Fruit fly (Drosophila melanogaster): ENCODE results near the gene CG31088.
A peak's percentile ranks its signal among the peaks of the same experiment; 100 is the strongest.

Gene CG31088

DNA sequence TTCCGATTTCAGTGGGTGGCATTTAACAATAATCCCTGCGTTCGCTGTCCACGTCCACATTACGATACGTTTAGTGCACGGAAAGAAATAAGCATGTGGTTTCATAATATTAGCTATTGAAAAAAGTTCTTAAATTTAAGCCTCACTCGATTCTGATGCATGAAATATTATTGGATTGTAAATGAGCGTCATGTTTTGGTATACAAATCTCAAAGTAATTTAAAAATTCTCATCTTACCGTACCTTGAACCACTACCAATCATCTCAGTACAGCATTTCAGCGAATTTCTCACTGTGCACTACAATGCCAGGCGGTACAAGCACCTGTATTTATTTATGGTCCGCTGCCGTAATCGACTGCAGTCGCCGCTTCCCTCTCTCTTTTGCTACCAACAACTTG is 23.5 kb upstream of the CG31088 start (continued):
- TF ChIP-seq CG6654 (GFP tag; optimal IDR thresholded peaks at IDR 0.05) (peak; percentile 38), CG1529 (GFP tag; optimal IDR thresholded peaks at IDR 0.05) (peak; percentile 76), fd96Cb (tag; optimal IDR thresholded peaks at IDR 0.05) (peak; percentile 83), HmgZ (tag; optimal IDR thresholded peaks at IDR 0.05) (peak; percentile 77), sens (GFP tag) (peak; percentile 96), CG8281 (tag; optimal IDR thresholded peaks at IDR 0.05) (peak; percentile 60), CG17612 (GFP tag; IDR thresholded peaks at IDR 0.05) (no peak), slbo (GFP tag; IDR thresholded peaks at IDR 0.05) (no peak), sim (GFP tag; IDR thresholded peaks at IDR 0.05) (no peak), CG15514 (GFP tag; optimal IDR thresholded peaks at IDR 0.05) (peak; percentile 56), Max (GFP tag; optimal IDR thresholded peaks at IDR 0.05) (peak; percentile 61), eve (GFP tag; optimal IDR thresholded peaks at IDR 0.05) (no peak), CG30403 (GFP tag; optimal IDR thresholded peaks at IDR 0.05) (peak; percentile 90), MBD-R2 (GFP tag; IDR thresholded peaks at IDR 0.05) (no peak), corto (GFP tag; optimal IDR thresholded peaks at IDR 0.05) (peak; percentile 51), CG9609 (GFP tag; optimal IDR thresholded peaks at IDR 0.05) (peak; percentile 83), ase (GFP tag; IDR thresholded peaks at IDR 0.05) (no peak), CG1647 (GFP tag; optimal IDR thresholded peaks at IDR 0.05) (peak; percentile 58), Xbp1 (GFP tag; optimal IDR thresholded peaks at IDR 0.05) (peak; percentile 85), lilli (GFP tag; optimal IDR thresholded peaks at IDR 0.05) (peak; percentile 83), cad (GFP tag; optimal IDR thresholded peaks at IDR 0.05) (no peak), nerfin-1 (tag; optimal IDR thresholded peaks at IDR 0.05) (peak; percentile 76), en (GFP tag; optimal IDR thresholded peaks at IDR 0.05) (peak; percentile 62), CG17328 (GFP tag; IDR thresholded peaks at IDR 0.05) (no peak), NC2β (GFP tag; optimal IDR thresholded peaks at IDR 0.05) (peak; percentile 71), ftz-f1 (GFP tag; optimal IDR thresholded peaks at IDR 0.05) (no peak), CG31441 (GFP tag; IDR thresholded peaks at IDR 0.05) (no peak), ssp (GFP tag; IDR thresholded peaks at IDR 0.05) (no peak), Oaz (GFP tag; IDR thresholded peaks at IDR 0.05) (no peak), sr (GFP tag; IDR thresholded peaks at IDR 0.05) (no peak), CG11504 (tag; optimal IDR thresholded peaks at IDR 0.05) (peak; percentile 88), gcm2 (GFP tag; optimal IDR thresholded peaks at IDR 0.05) (peak; percentile 52), CG3726 (GFP tag; IDR thresholded peaks at IDR 0.05) (no peak), shn (GFP tag; optimal IDR thresholded peaks at IDR 0.05) (peak; percentile 79), ttk (GFP tag; IDR thresholded peaks at IDR 0.05) (no peak), CG9727 (GFP tag; optimal IDR thresholded peaks at IDR 0.05) (peak; percentile 74), YL-1 (GFP tag; optimal IDR thresholded peaks at IDR 0.05) (no peak), Bgb (GFP tag; IDR thresholded peaks at IDR 0.05; ENCODE audit: partially characterized antibody) (no peak), chm (GFP tag; IDR thresholded peaks at IDR 0.05) (no peak), slou (GFP tag; optimal IDR thresholded peaks at IDR 0.05) (no peak), knrl (GFP tag; IDR thresholded peaks at IDR 0.05; ENCODE audit: partially characterized antibody) (no peak), dati (GFP tag; IDR thresholded peaks at IDR 0.05) (no peak), Fer2 (tag; optimal IDR thresholded peaks at IDR 0.05) (peak; percentile 32), Atf6 (GFP tag; IDR thresholded peaks at IDR 0.05) (no peak), CG12299 (tag; optimal IDR thresholded peaks at IDR 0.05) (peak; percentile 67), CG9876 (GFP tag; optimal IDR thresholded peaks at IDR 0.05) (peak; percentile 66), Bteb2 (GFP tag; optimal IDR thresholded peaks at IDR 0.05) (peak; percentile 75), chinmo (GFP tag; IDR thresholded peaks at IDR 0.05; ENCODE audit: partially characterized antibody) (no peak), Myb (GFP tag; optimal IDR thresholded peaks at IDR 0.05) (peak; percentile 55), cas (GFP tag; IDR thresholded peaks at IDR 0.05) (no peak), danr (GFP tag; IDR thresholded peaks at IDR 0.05) (no peak), gt (GFP tag; IDR thresholded peaks at IDR 0.05) (no peak), sob (GFP tag; IDR thresholded peaks at IDR 0.05) (no peak)
